Fruit fly (Drosophila melanogaster): Measurements from ENCODE around the gene CG32983.

The CG32983 gene

dm6 chr2L:8884102-8884501 is 18.5 kb downstream of the CG32983 start:
- no peak for TF ChIP-seq CG17801 (GFP tag; optimal IDR thresholded peaks at IDR 0.05; ENCODE audit: partially characterized antibody)

dm6 chr2L:8888210-8888609 is 22.6 kb downstream of the CG32983 start:
- TF ChIP-seq CG17801 (GFP tag; optimal IDR thresholded peaks at IDR 0.05; ENCODE audit: partially characterized antibody), result no peak

- TF ChIP-seq CG17801 (GFP tag; optimal IDR thresholded peaks at IDR 0.05; ENCODE audit: partially characterized antibody), result no peak
Measured at dm6 chr2L:8888720-8889119, 23.1 kb downstream of the CG32983 start.

dm6 chr2L:8891140-8891539 is 25.5 kb downstream of the CG32983 start, which contains the start of gene CG42713:
CG42713 (plus strand) TSS chr2L:8891440.
- TF ChIP-seq CG17801 (GFP tag; optimal IDR thresholded peaks at IDR 0.05; ENCODE audit: partially characterized antibody), result no peak

dm6 chr2L:8894224-8894623 is 28.6 kb downstream of the CG32983 start:
- no peak for TF ChIP-seq CG17801 (GFP tag; optimal IDR thresholded peaks at IDR 0.05; ENCODE audit: partially characterized antibody)

dm6 chr2L:8897954-8898713 is 32.5 kb downstream of the CG32983 start:
- TF ChIP-seq CG17801 (GFP tag; optimal IDR thresholded peaks at IDR 0.05; ENCODE audit: partially characterized antibody), result no peak

- no peak for TF ChIP-seq CG17801 (GFP tag; optimal IDR thresholded peaks at IDR 0.05; ENCODE audit: partially characterized antibody)
Measured at dm6 chr2L:8898714-8899652, 33.3 kb downstream of the CG32983 start, which contains the start of gene CG34398. CG34398 (plus strand) TSS chr2L:8898786.

- no peak for TF ChIP-seq CG17801 (GFP tag; optimal IDR thresholded peaks at IDR 0.05; ENCODE audit: partially characterized antibody)
Measured at dm6 chr2L:8901882-8902281, 36.2 kb downstream of the CG32983 start.

dm6 chr2L:8906279-8906678 is 40.6 kb downstream of the CG32983 start:
- TF ChIP-seq CG17801 (GFP tag; optimal IDR thresholded peaks at IDR 0.05; ENCODE audit: partially characterized antibody), result no peak

dm6 chr2L:8915709-8916108 is 50.1 kb downstream of the CG32983 start:
- no peak for TF ChIP-seq CG17801 (GFP tag; optimal IDR thresholded peaks at IDR 0.05; ENCODE audit: partially characterized antibody)

Data from ovary, adult (tissue).